Worm (Caenorhabditis elegans) whole organism, mixed stage, embryonic: ENCODE results near the gene C14A4.7.

Source experiments
- M03D4.4 ChIP-seq: sonication (generic microtip); optimal IDR thresholded peaks from 2 replicates; lab custom pipeline; 2017; ENCODE audit warnings: mild to moderate bottlenecking, missing genetic modification characterization, missing compliant biosample characterization
- bed-3 ChIP-seq: fragments of 200-800 bp; sonication (Bioruptor generic); optimal IDR thresholded peaks from 3 replicates; lab custom pipeline; 2018; ENCODE audit warnings: mild to moderate bottlenecking, missing genetic modification characterization, moderate library complexity, missing compliant biosample characterization
- blmp-1 ChIP-seq: fragments of 150-350 bp; optimal IDR thresholded peaks from 2 replicates; lab custom pipeline; 2014; ENCODE audit warnings: missing biosample characterization, missing genetic modification characterization
- ceh-39 ChIP-seq: fragments of 150-350 bp; optimal IDR thresholded peaks from 2 replicates; lab custom pipeline; 2014; ENCODE audit warnings: missing biosample characterization, missing genetic modification characterization
- ceh-43 ChIP-seq: fragments of 200-800 bp; sonication (Bioruptor generic); optimal IDR thresholded peaks from 2 replicates; lab custom pipeline; 2018; ENCODE audit warnings: mild to moderate bottlenecking, missing genetic modification characterization, moderate library complexity, missing compliant biosample characterization
- ceh-83 ChIP-seq: fragments of 200-800 bp; sonication (Bioruptor generic); optimal IDR thresholded peaks from 2 replicates; lab custom pipeline; 2018; ENCODE audit warnings: mild to moderate bottlenecking, missing genetic modification characterization, missing compliant biosample characterization
- ces-1 ChIP-seq: fragments of 150-350 bp; optimal IDR thresholded peaks from 2 replicates; lab custom pipeline; 2014; ENCODE audit warnings: missing biosample characterization, missing genetic modification reagents, missing genetic modification characterization
- cnd-1 ChIP-seq: fragments of 200-800 bp; sonication (Bioruptor generic); optimal IDR thresholded peaks from 2 replicates; lab custom pipeline; 2018; ENCODE audit warnings: mild to moderate bottlenecking, missing genetic modification characterization, missing compliant biosample characterization
- drap-1 ChIP-seq: fragments of 200-800 bp; sonication (Bioruptor generic); optimal IDR thresholded peaks from 3 replicates; lab custom pipeline; 2018; ENCODE audit warnings: mild to moderate bottlenecking, missing genetic modification characterization, missing compliant biosample characterization
- elt-1 ChIP-seq: sonication (generic microtip); optimal IDR thresholded peaks from 2 replicates; lab custom pipeline; 2017; ENCODE audit warnings: missing genetic modification characterization, mild to moderate bottlenecking, missing compliant biosample characterization, antibody characterized with exemption, moderate library complexity, borderline replicate concordance; ENCODE audit not compliant: insufficient read depth
- elt-3 ChIP-seq: fragments of 150-350 bp; optimal IDR thresholded peaks from 2 replicates; lab custom pipeline; 2014; ENCODE audit warnings: missing biosample characterization, missing genetic modification characterization
- flh-1 ChIP-seq: fragments of 200-800 bp; sonication (Bioruptor generic); optimal IDR thresholded peaks from 2 replicates; lab custom pipeline; 2018; ENCODE audit warnings: mild to moderate bottlenecking, missing genetic modification characterization, moderate library complexity, missing compliant biosample characterization
- ham-2 ChIP-seq: fragments of 200-800 bp; sonication (Bioruptor generic); optimal IDR thresholded peaks from 2 replicates; lab custom pipeline; 2018; ENCODE audit warnings: mild to moderate bottlenecking, missing genetic modification characterization, missing compliant biosample characterization
- hlh-1 ChIP-seq: fragments of 150-350 bp; optimal IDR thresholded peaks from 2 replicates; lab custom pipeline; 2014; ENCODE audit warnings: missing biosample characterization, missing genetic modification reagents, missing genetic modification characterization
- lin-13 ChIP-seq: fragments of 150-350 bp; optimal IDR thresholded peaks from 2 replicates; lab custom pipeline; 2014; ENCODE audit warnings: missing biosample characterization, missing genetic modification characterization
- lin-32 ChIP-seq: fragments of 200-800 bp; sonication (Bioruptor generic); optimal IDR thresholded peaks from 2 replicates; lab custom pipeline; 2018; ENCODE audit warnings: mild to moderate bottlenecking, missing genetic modification characterization, missing compliant biosample characterization
- lsy-2 ChIP-seq: fragments of 150-350 bp; optimal IDR thresholded peaks from 2 replicates; lab custom pipeline; 2014; ENCODE audit warnings: missing biosample characterization, missing genetic modification characterization
- mab-5 ChIP-seq: fragments of 150-350 bp; optimal IDR thresholded peaks from 2 replicates; lab custom pipeline; 2014; ENCODE audit warnings: missing biosample characterization, missing genetic modification characterization
- mep-1 ChIP-seq: fragments of 150-350 bp; optimal IDR thresholded peaks from 2 replicates; lab custom pipeline; 2017; ENCODE audit warnings: missing biosample characterization, missing genetic modification reagents, missing genetic modification characterization, inconsistent platforms
- mls-2 ChIP-seq: sonication (generic microtip); optimal IDR thresholded peaks from 2 replicates; lab custom pipeline; 2016; ENCODE audit warnings: mild to moderate bottlenecking, missing genetic modification characterization, moderate library complexity, missing compliant biosample characterization
- nhr-12 ChIP-seq: fragments of 150-350 bp; optimal IDR thresholded peaks from 2 replicates; lab custom pipeline; 2014; ENCODE audit warnings: missing biosample characterization, missing genetic modification characterization
- nhr-2 ChIP-seq: fragments of 150-350 bp; optimal IDR thresholded peaks from 2 replicates; lab custom pipeline; 2014; ENCODE audit warnings: missing biosample characterization, missing genetic modification characterization
- nhr-237 ChIP-seq: fragments of 150-350 bp; optimal IDR thresholded peaks from 2 replicates; lab custom pipeline; 2014; ENCODE audit warnings: missing biosample characterization, missing genetic modification characterization
- nhr-28 ChIP-seq: fragments of 150-350 bp; optimal IDR thresholded peaks from 2 replicates; lab custom pipeline; 2014; ENCODE audit warnings: missing biosample characterization, missing genetic modification characterization
- nhr-76 ChIP-seq: sonication (generic microtip); optimal IDR thresholded peaks from 2 replicates; lab custom pipeline; 2017; ENCODE audit warnings: missing biosample characterization, missing genetic modification characterization
- pha-4 ChIP-seq: fragments of 150-350 bp; optimal IDR thresholded peaks from 2 replicates; lab custom pipeline; 2018; ENCODE audit warnings: missing biosample characterization, missing genetic modification reagents, missing genetic modification characterization
- sem-2 ChIP-seq: fragments of 200-800 bp; sonication (Bioruptor generic); optimal IDR thresholded peaks from 2 replicates; lab custom pipeline; 2018; ENCODE audit warnings: mild to moderate bottlenecking, missing genetic modification characterization, missing compliant biosample characterization
- snpc-4 ChIP-seq: fragments of 150-350 bp; optimal IDR thresholded peaks from 2 replicates; lab custom pipeline; 2014; ENCODE audit warnings: missing biosample characterization, missing genetic modification characterization
- sptf-1 ChIP-seq: sonication (generic microtip); optimal IDR thresholded peaks from 2 replicates; lab custom pipeline; 2017; ENCODE audit warnings: mild to moderate bottlenecking, missing genetic modification characterization, moderate library complexity, missing compliant biosample characterization
- tbx-8 ChIP-seq: fragments of 200-800 bp; sonication (Bioruptor generic); optimal IDR thresholded peaks from 2 replicates; lab custom pipeline; 2018; ENCODE audit warnings: mild to moderate bottlenecking, missing genetic modification characterization, moderate library complexity, missing compliant biosample characterization
- unc-120 ChIP-seq: sonication (generic microtip); optimal IDR thresholded peaks from 2 replicates; lab custom pipeline; 2017; ENCODE audit warnings: missing genetic modification characterization, missing compliant biosample characterization; ENCODE audit not compliant: poor library complexity, severe bottlenecking
- unc-39 ChIP-seq: fragments of 150-350 bp; optimal IDR thresholded peaks from 2 replicates; lab custom pipeline; 2014; ENCODE audit warnings: missing biosample characterization, missing genetic modification characterization
- unc-62 ChIP-seq: fragments of 150-350 bp; optimal IDR thresholded peaks from 2 replicates; lab custom pipeline; 2014; ENCODE audit warnings: missing biosample characterization, missing genetic modification reagents, missing genetic modification characterization
- zip-8 ChIP-seq: fragments of 150-350 bp; optimal IDR thresholded peaks from 2 replicates; lab custom pipeline; 2014; ENCODE audit warnings: missing biosample characterization, missing genetic modification characterization
- ztf-11 ChIP-seq: fragments of 150-350 bp; optimal IDR thresholded peaks from 2 replicates; lab custom pipeline; 2014; ENCODE audit warnings: missing biosample characterization, missing genetic modification characterization

Gene C14A4.7

ce11 chrII:10555484-10556075, 40.8 kb downstream of the C14A4.7 start:
- peak; percentile 37 for TF ChIP-seq hlh-1 (tag; lab: Kevin White, UChicago)
- TF ChIP-seq pha-4 (tag; lab: Kevin White, UChicago), result no peak
- TF ChIP-seq unc-120, result peak; percentile 70
- peak; percentile 20 for TF ChIP-seq sptf-1 (tag; lab: Kevin White, UChicago)
- peak; percentile 80 for TF ChIP-seq unc-62 (GFP tag; lab: Kevin White, UChicago)
- no peak for TF ChIP-seq cnd-1 (tag; lab: Kevin White, UChicago)

ce11 chrII:10554972-10555371, 41.4 kb downstream of the C14A4.7 start, which contains the start of gene mnk-1:
Gene mnk-1 (minus strand): TSS chrII:10555044.
- no peak for TF ChIP-seq unc-39 (tag; lab: Kevin White, UChicago)
- TF ChIP-seq mab-5, result no peak
- TF ChIP-seq elt-1 (tag; lab: Kevin White, UChicago), result no peak
- TF ChIP-seq tbx-8 (GFP tag; lab: Kevin White, UChicago), result no peak
- TF ChIP-seq nhr-76 (tag; lab: Kevin White, UChicago), result no peak
- TF ChIP-seq flh-1 (GFP tag; lab: Kevin White, UChicago), result no peak
- no peak for TF ChIP-seq mls-2 (tag; lab: Kevin White, UChicago)
- TF ChIP-seq ceh-39, result no peak

ce11 chrII:10554046-10554399, 42.3 kb downstream of the C14A4.7 start:
- TF ChIP-seq mls-2 (tag; lab: Kevin White, UChicago), result no peak
- no peak for TF ChIP-seq tbx-8 (GFP tag; lab: Kevin White, UChicago)
- no peak for TF ChIP-seq ceh-43 (GFP tag; lab: Kevin White, UChicago)
- no peak for TF ChIP-seq hlh-1 (tag; lab: Kevin White, UChicago)
- peak; percentile 5 for TF ChIP-seq unc-62 (GFP tag; lab: Kevin White, UChicago)
- no peak for TF ChIP-seq M03D4.4 (tag; lab: Kevin White, UChicago)
- TF ChIP-seq ces-1 (GFP tag; lab: Kevin White, UChicago), result no peak
- TF ChIP-seq bed-3 (GFP tag; lab: Kevin White, UChicago), result no peak
- no peak for TF ChIP-seq elt-3 (tag; lab: Kevin White, UChicago)
- TF ChIP-seq nhr-12, result no peak
- no peak for TF ChIP-seq unc-120
- no peak for TF ChIP-seq blmp-1 (tag; lab: Kevin White, UChicago)
- no peak for TF ChIP-seq mab-5
- TF ChIP-seq zip-8 (tag; lab: Kevin White, UChicago), result peak; percentile 50
- TF ChIP-seq pha-4 (tag; lab: Kevin White, UChicago), result no peak
- TF ChIP-seq snpc-4 (tag; lab: Kevin White, UChicago), result no peak
- TF ChIP-seq sptf-1 (tag; lab: Kevin White, UChicago), result no peak
- TF ChIP-seq ztf-11 (tag; lab: Kevin White, UChicago), result no peak
- peak; percentile 82 for TF ChIP-seq lin-32 (GFP tag; lab: Kevin White, UChicago)
- no peak for TF ChIP-seq ham-2 (GFP tag; lab: Kevin White, UChicago)
- no peak for TF ChIP-seq sem-2 (GFP tag; lab: Kevin White, UChicago)
- no peak for TF ChIP-seq ceh-39
- TF ChIP-seq lsy-2 (tag; lab: Kevin White, UChicago), result no peak
- TF ChIP-seq nhr-76 (tag; lab: Kevin White, UChicago), result no peak
- peak; percentile 40 for TF ChIP-seq cnd-1 (tag; lab: Kevin White, UChicago)
- no peak for TF ChIP-seq lin-13 (tag; lab: Kevin White, UChicago)
- peak; percentile 71 for TF ChIP-seq nhr-2
- no peak for TF ChIP-seq flh-1 (GFP tag; lab: Kevin White, UChicago)
- no peak for TF ChIP-seq nhr-237 (tag; lab: Kevin White, UChicago)
- no peak for TF ChIP-seq drap-1 (GFP tag; lab: Kevin White, UChicago)
- no peak for TF ChIP-seq nhr-28
- TF ChIP-seq ceh-83, result no peak
- TF ChIP-seq mep-1 (tag; lab: Kevin White, UChicago), result no peak
- TF ChIP-seq elt-1 (tag; lab: Kevin White, UChicago), result no peak
- no peak for TF ChIP-seq unc-39 (tag; lab: Kevin White, UChicago)
